Worm (Caenorhabditis elegans): ENCODE measurements around the gene K02E2.1.

K02E2.1 gene

ce11 chrV:20311519-20311918, 39.8 kb upstream of the K02E2.1 start, which contains the start of gene clec-262:
Gene clec-262 (plus strand): TSS chrV:20311819.
- no peak for TF ChIP-seq lsy-2 (tag; optimal IDR thresholded peaks at IDR 0.05)

- TF ChIP-seq fos-1 (tag; optimal IDR thresholded peaks at IDR 0.05) (no peak), aha-1 (tag) (peak; percentile 15), nhr-48 (tag; optimal IDR thresholded peaks at IDR 0.05) (no peak)
Measured at ce11 chrV:20317442-20317841, 33.9 kb upstream of the K02E2.1 start, which contains the start of gene Y113G7C.1. Gene Y113G7C.1 (plus strand): TSS chrV:20317742.

ce11 chrV:20325417-20325816, 25.9 kb upstream of the K02E2.1 start, which contains the start of gene Y38H6A.1:
Gene Y38H6A.1 (plus strand): TSS chrV:20325717.
- TF ChIP-seq T26A8.4 (GFP tag; IDR thresholded peaks at IDR 0.05), result no peak
- TF ChIP-seq lin-15B (tag; optimal IDR thresholded peaks at IDR 0.05), result no peak
- no peak for TF ChIP-seq unc-62 (GFP tag; optimal IDR thresholded peaks at IDR 0.05 in 1 of 2)
- no peak for TF ChIP-seq unc-62 (tag; optimal IDR thresholded peaks at IDR 0.05)

ce11 chrV:20335264-20335663, 16.0 kb upstream of the K02E2.1 start, which contains the start of gene Y38H6A.5:
Gene Y38H6A.5 (minus strand): TSS chrV:20335364.
- no peak for TF ChIP-seq daf-19 (GFP tag; conservative IDR thresholded peaks at IDR 0.05)
- TF ChIP-seq unc-62 (GFP tag; optimal IDR thresholded peaks at IDR 0.05 in 1 of 2), result peak in 1 of 2 experiments; percentile 65
- no peak for TF ChIP-seq unc-62 (tag; optimal IDR thresholded peaks at IDR 0.05)
- no peak for TF ChIP-seq ztf-11 (tag; optimal IDR thresholded peaks at IDR 0.05)

ce11 chrV:20338020-20338419, 13.3 kb upstream of the K02E2.1 start:
- TF ChIP-seq aha-1 (tag) (peak; percentile 77), ZK337.2 (GFP tag; IDR thresholded peaks at IDR 0.05) (no peak)

- TF ChIP-seq mes-2 (tag; optimal IDR thresholded peaks at IDR 0.05; ENCODE audit: poor library complexity, severe bottlenecking) (no peak), fkh-10 (GFP tag; optimal IDR thresholded peaks at IDR 0.05) (peak; percentile 75), Y105C5A.15 (GFP tag; IDR thresholded peaks at IDR 0.05) (no peak), hlh-30 (tag; optimal IDR thresholded peaks at IDR 0.05; ENCODE audit: insufficient read depth) (no peak), madf-9 (GFP tag; conservative IDR thresholded peaks at IDR 0.05) (no peak), F37D6.2 (tag; optimal IDR thresholded peaks at IDR 0.05) (no peak)
Measured at ce11 chrV:20338870-20339269, 12.4 kb upstream of the K02E2.1 start.

ce11 chrV:20344889-20345288, 6.4 kb upstream of the K02E2.1 start, which contains the start of gene Y38H6A.3:
Gene Y38H6A.3 (plus strand): TSS chrV:20345189.
- TF ChIP-seq F10B5.3 (tag; optimal IDR thresholded peaks at IDR 0.05) (no peak), aha-1 (tag) (peak; percentile 47), lin-13 (GFP tag; optimal IDR thresholded peaks at IDR 0.05) (no peak), nhr-237 (tag; optimal IDR thresholded peaks at IDR 0.05) (no peak)

ce11 chrV:20347625-20348024, 3.7 kb upstream of the K02E2.1 start:
- TF ChIP-seq nhr-111 (GFP tag; optimal IDR thresholded peaks at IDR 0.05) (no peak), fkh-10 (GFP tag; optimal IDR thresholded peaks at IDR 0.05) (no peak), zag-1 (tag; optimal IDR thresholded peaks at IDR 0.05) (no peak), lsy-2 (tag; optimal IDR thresholded peaks at IDR 0.05) (no peak), F44E2.7 (GFP tag; IDR thresholded peaks at IDR 0.05) (peak; percentile 53; the same call in 1 of the 2 replicates), php-3 (GFP tag; IDR thresholded peaks at IDR 0.05) (no peak), F37D6.2 (tag; optimal IDR thresholded peaks at IDR 0.05) (no peak), zfp-2 (tag; optimal IDR thresholded peaks at IDR 0.05) (no peak), lin-38 (GFP tag; IDR thresholded peaks at IDR 0.05) (peak; percentile 53), dve-1 (tag; optimal IDR thresholded peaks at IDR 0.05; ENCODE audit: insufficient read depth) (no peak), Y48G9A.11 (GFP tag; IDR thresholded peaks at IDR 0.05) (0 out of 2 replicates have a peak, but pooled peaks have one; percentile 25), tag-97 (GFP tag; IDR thresholded peaks at IDR 0.05) (no peak), ceh-28 (tag; optimal IDR thresholded peaks at IDR 0.05) (no peak), nhr-11 (tag; optimal IDR thresholded peaks at IDR 0.05) (no peak), snpc-4 (tag; optimal IDR thresholded peaks at IDR 0.05) (no peak), nhr-48 (tag; optimal IDR thresholded peaks at IDR 0.05) (no peak), D1046.2 (GFP tag; IDR thresholded peaks at IDR 0.05) (0 out of 2 replicates have a peak, but pooled peaks have one; percentile 64), ama-1 (optimal IDR thresholded peaks at IDR 0.05) (no peak), T20F7.1 (GFP tag; optimal IDR thresholded peaks at IDR 0.05) (no peak), vab-7 (GFP tag; IDR thresholded peaks at IDR 0.05) (peak; percentile 63), nhr-76 (tag; optimal IDR thresholded peaks at IDR 0.05) (no peak), ctbp-1 (GFP tag; IDR thresholded peaks at IDR 0.05) (no peak), hmg-1.1 (GFP tag; IDR thresholded peaks at IDR 0.05) (no peak)
